Fruit fly (Drosophila melanogaster): Measurements from ENCODE around the gene Ziz.

Ziz gene

DNA sequence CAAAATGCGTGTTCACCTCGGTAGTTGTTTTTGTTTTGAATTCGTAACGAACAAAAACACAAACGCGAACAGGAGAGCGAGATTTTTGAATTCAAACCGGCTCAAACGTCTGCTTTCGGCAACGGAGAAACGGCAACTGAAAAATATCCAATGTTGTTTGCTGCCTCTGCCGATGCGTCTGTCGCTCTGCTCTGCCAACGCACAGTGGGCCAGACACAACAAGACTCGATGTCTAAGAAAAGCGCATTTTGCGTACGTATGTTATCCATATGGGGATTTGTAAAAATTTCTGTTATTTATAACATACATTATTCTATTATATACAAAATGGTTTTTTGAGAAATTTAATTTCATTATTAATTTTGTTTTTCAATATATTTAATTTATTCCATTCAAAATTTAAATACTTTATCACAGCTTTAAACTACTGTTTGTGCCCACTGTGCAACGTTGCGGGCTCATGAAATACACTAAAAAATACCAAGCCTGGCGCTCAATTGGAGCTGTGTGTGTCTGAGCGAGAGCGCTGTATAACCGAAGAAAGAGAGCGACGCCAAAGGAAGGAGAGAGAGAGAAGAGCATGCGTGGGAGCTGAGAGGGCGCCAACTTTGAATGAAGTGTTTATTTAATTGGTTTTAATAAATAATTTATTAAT, 34.5 kb upstream of the Ziz start (continued):
- TF ChIP-seq kay (GFP tag; optimal IDR thresholded peaks at IDR 0.05) (peak; percentile 95), sc (optimal IDR thresholded peaks at IDR 0.05) (no peak), sc (GFP tag; optimal IDR thresholded peaks at IDR 0.05) (peak; percentile 98), CG33213 (GFP tag; optimal IDR thresholded peaks at IDR 0.05) (peak; percentile 65), jigr1 (GFP tag; IDR thresholded peaks at IDR 0.05) (peak; percentile 95), ERR (GFP tag; optimal IDR thresholded peaks at IDR 0.05) (peak; percentile 68), E2f1 (GFP tag; IDR thresholded peaks at IDR 0.05) (peak; percentile 97), Bteb2 (GFP tag; optimal IDR thresholded peaks at IDR 0.05) (peak; percentile 80), cg (GFP tag; optimal IDR thresholded peaks at IDR 0.05) (peak; percentile 7), rib (GFP tag; IDR thresholded peaks at IDR 0.05) (peak; percentile 95), wek (GFP tag; optimal IDR thresholded peaks at IDR 0.05) (peak; percentile 90), croc (GFP tag; conservative IDR thresholded peaks at IDR 0.05) (peak; percentile 97), stwl (tag; optimal IDR thresholded peaks at IDR 0.05) (peak; percentile 79), dm (GFP tag; optimal IDR thresholded peaks at IDR 0.05) (peak; percentile 70), CG2199 (GFP tag; IDR thresholded peaks at IDR 0.05) (peak; percentile 87; the same call in 2 of the 3 replicates), slou (GFP tag; optimal IDR thresholded peaks at IDR 0.05) (peak; percentile 97), pros (GFP tag; optimal IDR thresholded peaks at IDR 0.05) (peak; percentile 89), en (GFP tag; optimal IDR thresholded peaks at IDR 0.05) (peak; percentile 59), CG1792 (GFP tag; optimal IDR thresholded peaks at IDR 0.05) (peak; percentile 60), ttk (GFP tag; IDR thresholded peaks at IDR 0.05) (peak; percentile 97), hkb (optimal IDR thresholded peaks at IDR 0.05) (no peak), hkb (GFP tag; IDR thresholded peaks at IDR 0.05) (peak; percentile 98), CG4707 (GFP tag; optimal IDR thresholded peaks at IDR 0.05) (peak; percentile 99), pnt (GFP tag; optimal IDR thresholded peaks at IDR 0.05) (peak; percentile 74), CG11696 (GFP tag; IDR thresholded peaks at IDR 0.05) (peak; percentile 83), Deaf1 (tag; optimal IDR thresholded peaks at IDR 0.05) (peak; percentile 89), zen2 (GFP tag; IDR thresholded peaks at IDR 0.05; ENCODE audit: partially characterized antibody) (no peak), dan (GFP tag; IDR thresholded peaks at IDR 0.05) (peak; percentile 90), CG43689 (GFP tag; IDR thresholded peaks at IDR 0.05) (peak; percentile 88), stc (GFP tag; IDR thresholded peaks at IDR 0.05) (peak; percentile 97), Chrac-16 (GFP tag; optimal IDR thresholded peaks at IDR 0.05) (peak; percentile 98), lola (GFP tag; optimal IDR thresholded peaks at IDR 0.05) (peak in 1 of 3 experiments; percentile 99), bcd (GFP tag; optimal IDR thresholded peaks at IDR 0.05) (peak; percentile 99), PHDP (tag; optimal IDR thresholded peaks at IDR 0.05) (peak; percentile 99), phol (tag; optimal IDR thresholded peaks at IDR 0.05) (peak; percentile 98), emc (GFP tag; optimal IDR thresholded peaks at IDR 0.05) (peak; percentile 59), CG10274 (GFP tag; optimal IDR thresholded peaks at IDR 0.05) (peak; percentile 92), CG7839 (tag; optimal IDR thresholded peaks at IDR 0.05) (peak; percentile 99), bab2 (GFP tag; optimal IDR thresholded peaks at IDR 0.05) (peak; percentile 71), eyg (GFP tag; optimal IDR thresholded peaks at IDR 0.05) (peak; percentile 59), ems (GFP tag; optimal IDR thresholded peaks at IDR 0.05) (peak; percentile 93), fu2 (GFP tag; optimal IDR thresholded peaks at IDR 0.05) (peak; percentile 75), odd (GFP tag; optimal IDR thresholded peaks at IDR 0.05) (peak; percentile 99), CG8089 (GFP tag; optimal IDR thresholded peaks at IDR 0.05) (peak; percentile 72), HmgD (GFP tag; optimal IDR thresholded peaks at IDR 0.05) (peak; percentile 38), CG13894 (tag; optimal IDR thresholded peaks at IDR 0.05) (peak; percentile 98), ranshi (GFP tag; IDR thresholded peaks at IDR 0.05) (peak; percentile 97), Dfd (GFP tag; optimal IDR thresholded peaks at IDR 0.05) (no peak), ab (GFP tag; optimal IDR thresholded peaks at IDR 0.05) (peak; percentile 65), CG3407 (GFP tag; optimal IDR thresholded peaks at IDR 0.05) (peak; percentile 97), Neu2 (GFP tag; optimal IDR thresholded peaks at IDR 0.05; ENCODE audit: borderline replicate concordance) (peak; percentile 38)

All from whole organism, embryonic.